Fruit fly (Drosophila melanogaster): Measurements from ENCODE around the gene D2hgdh.

The D2hgdh gene

dm6 chrX:2136831-2137452, 4.3 kb upstream of the D2hgdh start (continued):
- peak; percentile 100 for TF ChIP-seq Mrtf (GFP tag; IDR thresholded peaks at IDR 0.05)
- TF ChIP-seq CTCF (GFP tag; optimal IDR thresholded peaks at IDR 0.05): peak; percentile 79
- peak; percentile 100 for TF ChIP-seq CG14441 (GFP tag; IDR thresholded peaks at IDR 0.05)
- TF ChIP-seq ase (GFP tag; IDR thresholded peaks at IDR 0.05): peak; percentile 100
- TF ChIP-seq ind (GFP tag; optimal IDR thresholded peaks at IDR 0.05): peak; percentile 100
- TF ChIP-seq row (GFP tag; IDR thresholded peaks at IDR 0.05): peak; percentile 100
- TF ChIP-seq Lpt (GFP tag; optimal IDR thresholded peaks at IDR 0.05): peak; percentile 1
- peak; percentile 100 for TF ChIP-seq slp2 (GFP tag; optimal IDR thresholded peaks at IDR 0.05)
- TF ChIP-seq CG4617 (GFP tag; optimal IDR thresholded peaks at IDR 0.05; ENCODE audit: borderline replicate concordance): peak; percentile 100
- TF ChIP-seq Neu2 (GFP tag; optimal IDR thresholded peaks at IDR 0.05; ENCODE audit: borderline replicate concordance): peak; percentile 100
- peak; percentile 100 for TF ChIP-seq Antp (GFP tag; optimal IDR thresholded peaks at IDR 0.05)
- peak; percentile 100 for TF ChIP-seq fu2 (GFP tag; optimal IDR thresholded peaks at IDR 0.05)
- peak; percentile 100 for TF ChIP-seq CG13296 (GFP tag; optimal IDR thresholded peaks at IDR 0.05)
- TF ChIP-seq sr (GFP tag; IDR thresholded peaks at IDR 0.05): peak; percentile 100
- TF ChIP-seq CG11695 (GFP tag; IDR thresholded peaks at IDR 0.05): peak; percentile 100
- peak; percentile 71 to 87 for TF ChIP-seq insv (GFP tag; optimal IDR thresholded peaks at IDR 0.05)
- peak; percentile 100 for TF ChIP-seq CG4854 (GFP tag; optimal IDR thresholded peaks at IDR 0.05)
- peak; percentile 98 for TF ChIP-seq CG34376 (GFP tag; optimal IDR thresholded peaks at IDR 0.05)
- peak; percentile 99 for TF ChIP-seq CG7357 (GFP tag; IDR thresholded peaks at IDR 0.05)
- peak; percentile 100 for TF ChIP-seq CG32772 (GFP tag; IDR thresholded peaks at IDR 0.05)
- peak; percentile 100 for TF ChIP-seq sim (GFP tag; IDR thresholded peaks at IDR 0.05)
- TF ChIP-seq Aef1 (GFP tag; IDR thresholded peaks at IDR 0.05): peak; percentile 100
- TF ChIP-seq nau (GFP tag; optimal IDR thresholded peaks at IDR 0.05): peak; percentile 99
- TF ChIP-seq CG30431 (GFP tag; optimal IDR thresholded peaks at IDR 0.05): peak; percentile 100
- TF ChIP-seq CG3407 (GFP tag; optimal IDR thresholded peaks at IDR 0.05): peak; percentile 99
- TF ChIP-seq CG6272 (GFP tag; IDR thresholded peaks at IDR 0.05): peak; percentile 100
- peak; percentile 91 for TF ChIP-seq z (GFP tag; IDR thresholded peaks at IDR 0.05)
- TF ChIP-seq salm (tag; optimal IDR thresholded peaks at IDR 0.05): peak; percentile 99
- TF ChIP-seq Trl (optimal IDR thresholded peaks at IDR 0.05): peak; percentile 62 to 76
- TF ChIP-seq Trl (GFP tag; optimal IDR thresholded peaks at IDR 0.05): peak; percentile 100
- peak; percentile 42 for TF ChIP-seq BEAF-32 (GFP tag; optimal IDR thresholded peaks at IDR 0.05)
- peak; percentile 100 for TF ChIP-seq toy (GFP tag; IDR thresholded peaks at IDR 0.05)
- TF ChIP-seq Dp (GFP tag; optimal IDR thresholded peaks at IDR 0.05): peak; percentile 38
- TF ChIP-seq btn (GFP tag; optimal IDR thresholded peaks at IDR 0.05): peak; percentile 100
- no peak for TF ChIP-seq prd (optimal IDR thresholded peaks at IDR 0.05)
- peak; percentile 100 for TF ChIP-seq prd (GFP tag; IDR thresholded peaks at IDR 0.05)
- TF ChIP-seq fd102C (GFP tag; optimal IDR thresholded peaks at IDR 0.05): peak; percentile 100
- TF ChIP-seq Ets65A (GFP tag): peak; percentile 100
- peak; percentile 100 for TF ChIP-seq ham (GFP tag; IDR thresholded peaks at IDR 0.05)
- peak; percentile 85 for TF ChIP-seq Dip2 (GFP tag; IDR thresholded peaks at IDR 0.05)
- peak; percentile 100 for TF ChIP-seq CG18599 (GFP tag; optimal IDR thresholded peaks at IDR 0.05)
- peak; percentile 100 for TF ChIP-seq Usf (GFP tag; optimal IDR thresholded peaks at IDR 0.05)
- peak; percentile 96 for TF ChIP-seq CG31365 (tag; optimal IDR thresholded peaks at IDR 0.05)
- peak; percentile 87 for TF ChIP-seq CG2116 (GFP tag; optimal IDR thresholded peaks at IDR 0.05)
- peak; percentile 99 for TF ChIP-seq gcm2 (GFP tag; optimal IDR thresholded peaks at IDR 0.05)
- TF ChIP-seq BtbVII (GFP tag; optimal IDR thresholded peaks at IDR 0.05): peak; percentile 99
- peak; percentile 100 for TF ChIP-seq bab2 (GFP tag; optimal IDR thresholded peaks at IDR 0.05)
- peak; percentile 60 for TF ChIP-seq Dref (GFP tag; IDR thresholded peaks at IDR 0.05)
- peak; percentile 100 for TF ChIP-seq CG2199 (GFP tag; IDR thresholded peaks at IDR 0.05)
- peak; percentile 100 for TF ChIP-seq CG10462 (GFP tag; optimal IDR thresholded peaks at IDR 0.05)
- peak; percentile 100 for TF ChIP-seq CG12219 (GFP tag; optimal IDR thresholded peaks at IDR 0.05)
- peak; percentile 100 for TF ChIP-seq jing (GFP tag; optimal IDR thresholded peaks at IDR 0.05)
